Worm (Caenorhabditis elegans) whole organism, early embryonic: ENCODE results near the gene hlh-4.

Experiments
- F13C5.2 ChIP-seq: sonication (generic microtip); optimal IDR thresholded peaks from 2 replicates; lab custom pipeline; 2017; ENCODE audit warnings: mild to moderate bottlenecking, missing genetic modification characterization, inconsistent platforms, missing compliant biosample characterization
- aly-1 ChIP-seq: sonication (generic microtip); optimal IDR thresholded peaks from 2 replicates; lab custom pipeline; 2016; ENCODE audit warnings: missing genetic modification characterization, missing compliant biosample characterization
- ama-1 ChIP-seq: fragments of 150-350 bp; optimal IDR thresholded peaks from 2 replicates; lab custom pipeline; 2014
- ceh-13 ChIP-seq: fragments of 200-800 bp; sonication (Bioruptor generic); optimal IDR thresholded peaks from 2 replicates; lab custom pipeline; 2018; ENCODE audit warnings: mild to moderate bottlenecking, missing genetic modification characterization, missing compliant biosample characterization
- ceh-36 ChIP-seq: sonication (generic microtip); optimal IDR thresholded peaks from 2 replicates; lab custom pipeline; 2016; ENCODE audit warnings: missing genetic modification characterization, inconsistent platforms, missing compliant biosample characterization
- flt-1 ChIP-seq: fragments of 200-800 bp; sonication (Bioruptor generic); IDR thresholded peaks from 2 replicates; pipeline ENCODE4 v1.3.6; 2022; ENCODE audit warnings: missing genetic modification characterization, missing compliant biosample characterization
- hmg-4 ChIP-seq: fragments of 200-800 bp; sonication (Bioruptor generic); optimal IDR thresholded peaks from 2 replicates; lab custom pipeline; 2018; ENCODE audit warnings: mild to moderate bottlenecking, missing genetic modification characterization, missing compliant biosample characterization
- hnd-1 ChIP-seq: sonication (generic microtip); optimal IDR thresholded peaks from 2 replicates; lab custom pipeline; 2016; ENCODE audit warnings: missing genetic modification characterization, missing compliant biosample characterization
- pes-1 ChIP-seq: fragments of 200-800 bp; sonication (Bioruptor generic); IDR thresholded peaks from 2 replicates; pipeline ENCODE4 v1.3.6; 2022; ENCODE audit warnings: missing genetic modification reagents, missing genetic modification characterization, missing compliant biosample characterization
- sea-1 ChIP-seq: fragments of 200-800 bp; sonication (Bioruptor generic); conservative IDR thresholded peaks from 2 replicates; pipeline ENCODE4 v1.3.6; 2022; ENCODE audit warnings: missing genetic modification characterization, missing compliant biosample characterization
- tbx-11 ChIP-seq: fragments of 200-800 bp; sonication (Bioruptor generic); IDR thresholded peaks from 2 replicates; pipeline ENCODE4 v1.3.6; 2022; ENCODE audit warnings: missing genetic modification characterization, missing compliant biosample characterization
- tbx-37 ChIP-seq: fragments of 200-800 bp; sonication (Bioruptor generic); conservative IDR thresholded peaks from 2 replicates; pipeline ENCODE4 v1.3.6; 2022; ENCODE audit warnings: missing genetic modification reagents, missing genetic modification characterization, missing compliant biosample characterization
- tra-4 ChIP-seq: sonication (generic microtip); optimal IDR thresholded peaks from 2 replicates; lab custom pipeline; 2017; ENCODE audit warnings: missing genetic modification characterization, missing compliant biosample characterization

ce11 chrIII:9740663-9741062 lies 1.8 kb upstream of the hlh-4 start:
- no peak for TF ChIP-seq ama-1 (lab: Kevin White, UChicago)
- no peak for TF ChIP-seq pes-1
- TF ChIP-seq aly-1: no peak
- TF ChIP-seq tbx-37 (GFP tag; lab: Robert Waterston, UW): no peak
- TF ChIP-seq hmg-4 (GFP tag; lab: Kevin White, UChicago): no peak
- TF ChIP-seq sea-1: no peak
- TF ChIP-seq tra-4 (tag; lab: Kevin White, UChicago): no peak
- no peak for TF ChIP-seq ceh-36 (tag; lab: Kevin White, UChicago)
- TF ChIP-seq flt-1 (GFP tag; lab: Robert Waterston, UW): no peak
- no peak for TF ChIP-seq hnd-1
- TF ChIP-seq ceh-13: no peak
- TF ChIP-seq tbx-11 (GFP tag; lab: Robert Waterston, UW): no peak
- no peak for TF ChIP-seq F13C5.2 (tag; lab: Kevin White, UChicago)
